Fruit fly (Drosophila melanogaster) Kc167 (cell line): ENCODE measurements around the gene CG18542.

Source experiments
- Sin3A ChIP-seq: fragments of >200 bp; optimal IDR thresholded peaks from 2 replicates; lab custom pipeline; 2018; ENCODE audit warnings: missing external identifiers
- h ChIP-seq: fragments of >200 bp; optimal IDR thresholded peaks from 3 replicates; lab custom pipeline; 2018; ENCODE audit warnings: missing external identifiers
- psq ChIP-seq: fragments of >200 bp; optimal IDR thresholded peaks from 2 replicates; lab custom pipeline; 2017; ENCODE audit warnings: missing external identifiers

DNA sequence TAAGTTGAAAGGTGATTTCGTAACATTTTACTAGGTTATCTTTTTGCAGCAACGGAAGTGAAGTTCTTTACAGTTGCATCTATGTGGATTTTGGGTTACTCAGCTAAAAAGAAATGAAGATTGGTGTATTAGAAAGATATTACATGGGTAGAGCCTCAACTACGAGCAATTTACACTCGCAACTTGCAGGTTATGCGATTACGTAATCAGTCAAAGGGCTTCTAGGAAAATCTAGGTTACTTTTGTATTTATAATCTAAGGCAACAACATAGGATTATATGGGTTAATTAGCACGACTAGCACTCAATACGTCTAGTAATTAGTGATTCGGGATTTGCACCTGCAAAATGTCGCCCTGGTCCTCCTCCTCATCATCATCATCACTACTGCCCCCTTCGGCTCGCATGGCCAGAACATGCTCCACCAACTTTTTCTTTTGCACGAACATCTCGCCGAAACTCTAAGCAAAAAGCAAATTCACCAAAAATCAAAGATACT lies 11.3 kb upstream of the CG18542 start, which contains the start of gene Dhc1:
- TF ChIP-seq psq (lab: Kevin White, UChicago): no peak
- no peak for TF ChIP-seq h (lab: Kevin White, UChicago)
- no peak for TF ChIP-seq Sin3A (lab: Kevin White, UChicago)
